Fruit fly (Drosophila melanogaster) whole organism, prepupa: ENCODE results near the gene SMSr.

ENCODE experiments used
- Blimp-1 ChIP-seq: fragments of 200-800 bp; sonication (Bioruptor generic); optimal IDR thresholded peaks from 3 replicates; lab custom pipeline; 2017; ENCODE audit warnings: missing biosample characterization, missing genetic modification characterization, mild to moderate bottlenecking, moderate library complexity, missing genetic modification reagents
- CG10631 ChIP-seq: fragments of 200-800 bp; sonication (Bioruptor generic); optimal IDR thresholded peaks from 2 replicates; lab custom pipeline; 2016; ENCODE audit warnings: missing biosample characterization, missing genetic modification characterization
- CG11294 ChIP-seq: fragments of 200-800 bp; sonication (Bioruptor generic); IDR thresholded peaks from 2 replicates; pipeline ENCODE4 v1.3.6; 2022; ENCODE audit warnings: missing biosample characterization, missing genetic modification characterization
- CG11762 ChIP-seq: fragments of 200-800 bp; sonication (Bioruptor generic); optimal IDR thresholded peaks from 3 replicates; lab custom pipeline; 2016; ENCODE audit warnings: missing biosample characterization, missing genetic modification characterization; ENCODE audit not compliant: insufficient read depth
- CG11902 ChIP-seq: fragments of 200-800 bp; sonication (Bioruptor generic); optimal IDR thresholded peaks from 3 replicates; lab custom pipeline; 2016; ENCODE audit warnings: missing biosample characterization, missing genetic modification characterization
- CG15336 ChIP-seq: fragments of 200-800 bp; sonication (Bioruptor generic); IDR thresholded peaks from 2 replicates; pipeline ENCODE4 v1.3.6; 2022; ENCODE audit warnings: missing biosample characterization, missing genetic modification characterization
- CG1621 ChIP-seq: fragments of 200-800 bp; sonication (Bioruptor generic); optimal IDR thresholded peaks from 3 replicates; lab custom pipeline; 2018; ENCODE audit warnings: missing biosample characterization, mild to moderate bottlenecking, missing genetic modification characterization
- CG16779 ChIP-seq: fragments of 200-800 bp; sonication (Bioruptor generic); optimal IDR thresholded peaks from 3 replicates; lab custom pipeline; 2017; ENCODE audit warnings: missing biosample characterization, mild to moderate bottlenecking, missing genetic modification characterization
- CG3032 ChIP-seq: fragments of 200-800 bp; optimal IDR thresholded peaks from 2 replicates; lab custom pipeline; 2019; ENCODE audit warnings: missing biosample characterization, mild to moderate bottlenecking, missing genetic modification characterization, moderate library complexity
- CG31627 ChIP-seq: fragments of 200-800 bp; sonication (Bioruptor generic); optimal IDR thresholded peaks from 3 replicates; lab custom pipeline; 2016; ENCODE audit warnings: missing biosample characterization, missing genetic modification characterization
- CG32006 ChIP-seq: fragments of 200-800 bp; sonication (Bioruptor generic); optimal IDR thresholded peaks from 3 replicates; lab custom pipeline; 2017; ENCODE audit warnings: missing biosample characterization, mild to moderate bottlenecking, missing genetic modification characterization
- CG3919 ChIP-seq: fragments of 200-800 bp; sonication (Bioruptor generic); optimal IDR thresholded peaks from 3 replicates; lab custom pipeline; 2016; ENCODE audit warnings: missing biosample characterization, missing genetic modification characterization
- CG4318 ChIP-seq: fragments of 200-800 bp; sonication (Bioruptor generic); optimal IDR thresholded peaks from 3 replicates; lab custom pipeline; 2017; ENCODE audit warnings: missing biosample characterization, mild to moderate bottlenecking, missing genetic modification characterization
- CG6163 ChIP-seq: fragments of 200-800 bp; sonication (Bioruptor generic); IDR thresholded peaks from 3 replicates; pipeline ENCODE4 v1.3.6; 2022; ENCODE audit warnings: missing biosample characterization, missing genetic modification characterization
- CG6276 ChIP-seq: fragments of 200-800 bp; sonication (Bioruptor generic); optimal IDR thresholded peaks from 2 replicates; lab custom pipeline; 2017; ENCODE audit warnings: missing biosample characterization, mild to moderate bottlenecking, missing genetic modification characterization
- CG6792 ChIP-seq: fragments of 200-800 bp; sonication (Bioruptor generic); optimal IDR thresholded peaks from 3 replicates; lab custom pipeline; 2016; ENCODE audit warnings: missing biosample characterization, missing genetic modification characterization
- CG6808 ChIP-seq: fragments of 200-800 bp; sonication (Bioruptor generic); optimal IDR thresholded peaks from 3 replicates; lab custom pipeline; 2017; ENCODE audit warnings: missing biosample characterization, missing genetic modification characterization, mild to moderate bottlenecking, moderate library complexity, missing genetic modification reagents
- CG6854 ChIP-seq: fragments of 200-800 bp; sonication (Bioruptor generic); optimal IDR thresholded peaks from 2 replicates; lab custom pipeline; 2017; ENCODE audit warnings: missing biosample characterization, mild to moderate bottlenecking, missing genetic modification characterization
- CG7368 ChIP-seq: fragments of 200-800 bp; sonication (Bioruptor generic); optimal IDR thresholded peaks from 3 replicates; lab custom pipeline; 2016; ENCODE audit warnings: missing biosample characterization, missing genetic modification characterization
- CG8119 ChIP-seq: fragments of 200-800 bp; sonication (Bioruptor generic); IDR thresholded peaks from 3 replicates; pipeline ENCODE4 v1.3.6; 2022; ENCODE audit warnings: missing biosample characterization, missing genetic modification characterization
- CG8319 ChIP-seq: fragments of 200-800 bp; sonication (Bioruptor generic); optimal IDR thresholded peaks from 3 replicates; lab custom pipeline; 2016; ENCODE audit warnings: missing biosample characterization, missing genetic modification characterization
- CG8632 ChIP-seq: fragments of 200-800 bp; sonication (Bioruptor generic); optimal IDR thresholded peaks from 3 replicates; lab custom pipeline; 2016; ENCODE audit warnings: missing biosample characterization, missing genetic modification characterization
- CG9139 ChIP-seq: fragments of 200-800 bp; sonication (Bioruptor generic); optimal IDR thresholded peaks from 3 replicates; lab custom pipeline; 2017; ENCODE audit warnings: missing biosample characterization, mild to moderate bottlenecking, missing genetic modification characterization
- Eip75B ChIP-seq: fragments of 200-800 bp; sonication (Bioruptor generic); optimal IDR thresholded peaks from 3 replicates; lab custom pipeline; 2016; ENCODE audit warnings: missing biosample characterization, missing genetic modification characterization
- Eip78C ChIP-seq: fragments of 200-800 bp; sonication (Bioruptor generic); peaks from one replicate; lab custom pipeline; 2016; ENCODE audit warnings: missing biosample characterization, missing genetic modification characterization
- Eip93F ChIP-seq: fragments of 200-800 bp; sonication (Bioruptor generic); optimal IDR thresholded peaks from 2 replicates; lab custom pipeline; 2016; ENCODE audit warnings: missing biosample characterization, mild to moderate bottlenecking, missing genetic modification characterization
- Ets21C ChIP-seq: fragments of 200-800 bp; sonication (Bioruptor generic); optimal IDR thresholded peaks from 3 replicates; lab custom pipeline; 2016; ENCODE audit warnings: missing biosample characterization, missing genetic modification characterization
- Ets96B ChIP-seq: fragments of 200-800 bp; optimal IDR thresholded peaks from 2 replicates; lab custom pipeline; 2019; ENCODE audit warnings: missing biosample characterization, mild to moderate bottlenecking, missing genetic modification characterization, moderate library complexity
- Hr38 ChIP-seq: sonication (Bioruptor generic); optimal IDR thresholded peaks from 2 replicates; lab custom pipeline; 2016; ENCODE audit warnings: missing biosample characterization, missing genetic modification characterization
- Hr39 ChIP-seq: fragments of 200-800 bp; sonication (Bioruptor generic); optimal IDR thresholded peaks from 2 replicates; lab custom pipeline; 2016; ENCODE audit warnings: missing biosample characterization, missing genetic modification characterization
- Hr4 ChIP-seq: fragments of 200-800 bp; sonication (Bioruptor generic); optimal IDR thresholded peaks from 3 replicates; lab custom pipeline; 2016; ENCODE audit warnings: missing biosample characterization, missing genetic modification characterization
- OdsH ChIP-seq: fragments of 200-800 bp; sonication (Bioruptor generic); optimal IDR thresholded peaks from 3 replicates; lab custom pipeline; 2016; ENCODE audit warnings: missing biosample characterization, missing genetic modification characterization
- Smox ChIP-seq: fragments of 200-800 bp; sonication (Bioruptor generic); optimal IDR thresholded peaks from 3 replicates; lab custom pipeline; 2016; ENCODE audit warnings: missing biosample characterization, missing genetic modification characterization
- Sox102F ChIP-seq: fragments of 200-800 bp; sonication (Bioruptor generic); optimal IDR thresholded peaks from 2 replicates; lab custom pipeline; 2016; ENCODE audit warnings: missing biosample characterization, mild to moderate bottlenecking, missing genetic modification characterization
- Sox14 ChIP-seq: fragments of 200-800 bp; sonication (Bioruptor generic); optimal IDR thresholded peaks from 3 replicates; lab custom pipeline; 2016; ENCODE audit warnings: missing biosample characterization, missing genetic modification characterization
- Sox15 ChIP-seq: fragments of 200-800 bp; sonication (Bioruptor generic); optimal IDR thresholded peaks from 3 replicates; lab custom pipeline; 2016; ENCODE audit warnings: missing biosample characterization, missing genetic modification characterization
- achi ChIP-seq: fragments of 200-800 bp; sonication (Bioruptor generic); optimal IDR thresholded peaks from 3 replicates; lab custom pipeline; 2016; ENCODE audit warnings: missing biosample characterization, missing genetic modification characterization
- acj6 ChIP-seq: fragments of 200-800 bp; sonication (Bioruptor generic); optimal IDR thresholded peaks from 3 replicates; lab custom pipeline; 2016; ENCODE audit warnings: missing biosample characterization, missing genetic modification characterization
- cyc ChIP-seq: fragments of 200-800 bp; sonication (Bioruptor generic); optimal IDR thresholded peaks from 3 replicates; lab custom pipeline; 2016; ENCODE audit warnings: missing biosample characterization, missing genetic modification characterization
- dsx ChIP-seq: fragments of 200-800 bp; optimal IDR thresholded peaks from 3 replicates; lab custom pipeline; 2019; ENCODE audit warnings: missing biosample characterization, mild to moderate bottlenecking, missing genetic modification characterization, moderate library complexity; ENCODE audit not compliant: poor library complexity, severe bottlenecking
- eg ChIP-seq: fragments of 200-800 bp; sonication (Bioruptor generic); IDR thresholded peaks from 3 replicates; pipeline ENCODE4 v1.3.6; 2022; ENCODE audit warnings: missing biosample characterization, missing genetic modification characterization
- esn ChIP-seq: fragments of 200-800 bp; sonication (Bioruptor generic); optimal IDR thresholded peaks from 2 replicates; lab custom pipeline; 2016; ENCODE audit warnings: missing biosample characterization, mild to moderate bottlenecking, missing genetic modification characterization, moderate library complexity
- fd59A ChIP-seq: fragments of 200-800 bp; sonication (Bioruptor generic); optimal IDR thresholded peaks from 2 replicates; lab custom pipeline; 2017; ENCODE audit warnings: missing biosample characterization, mild to moderate bottlenecking, missing genetic modification characterization, missing genetic modification reagents
- fd85E ChIP-seq: fragments of 200-800 bp; sonication (Bioruptor generic); optimal IDR thresholded peaks from 3 replicates; lab custom pipeline; 2016; ENCODE audit warnings: missing biosample characterization, missing genetic modification characterization
- fkh ChIP-seq: fragments of 200-800 bp; sonication (Bioruptor generic); optimal IDR thresholded peaks from 3 replicates; lab custom pipeline; 2017; ENCODE audit warnings: missing biosample characterization, mild to moderate bottlenecking, missing genetic modification characterization, moderate library complexity
- lz ChIP-seq: fragments of 200-800 bp; sonication (Bioruptor generic); optimal IDR thresholded peaks from 3 replicates; lab custom pipeline; 2016; ENCODE audit warnings: missing biosample characterization, missing genetic modification characterization
- net ChIP-seq: fragments of 200-800 bp; sonication (Bioruptor generic); optimal IDR thresholded peaks from 3 replicates; lab custom pipeline; 2016; ENCODE audit warnings: missing biosample characterization, missing genetic modification characterization
- pdm3 ChIP-seq: fragments of 200-800 bp; sonication (Bioruptor generic); optimal IDR thresholded peaks from 3 replicates; lab custom pipeline; 2016; ENCODE audit warnings: missing biosample characterization, missing genetic modification characterization
- spab ChIP-seq: fragments of 200-800 bp; sonication (Bioruptor generic); optimal IDR thresholded peaks from 2 replicates; lab custom pipeline; 2017; ENCODE audit warnings: missing biosample characterization, mild to moderate bottlenecking, missing genetic modification characterization, missing genetic modification reagents
- svp ChIP-seq: fragments of 200-800 bp; sonication (Bioruptor generic); peaks from one replicate; lab custom pipeline; 2016; ENCODE audit warnings: missing biosample characterization, missing genetic modification characterization
- topi ChIP-seq: fragments of 200-800 bp; sonication (Bioruptor generic); optimal IDR thresholded peaks from 3 replicates; lab custom pipeline; 2016; ENCODE audit warnings: missing biosample characterization, missing genetic modification characterization
- vri ChIP-seq: fragments of 200-800 bp; sonication (Bioruptor generic); optimal IDR thresholded peaks from 3 replicates; lab custom pipeline; 2016; ENCODE audit warnings: missing biosample characterization, mild to moderate bottlenecking, missing genetic modification characterization

The SMSr gene

dm6 chr3L:7381359-7381976 is at the start of gene SMSr, which contains the start of gene smid:
Gene SMSr (minus strand): TSS chr3L:7381474.
Gene smid (plus strand): TSS chr3L:7381614.
- TF ChIP-seq Smox (GFP tag; lab: Kevin White, UChicago), result no peak
- no peak for TF ChIP-seq CG16779 (tag; lab: Kevin White, UChicago)
- no peak for TF ChIP-seq CG8632 (GFP tag; lab: Kevin White, UChicago)
- no peak for TF ChIP-seq fkh
- TF ChIP-seq CG11902 (GFP tag; lab: Kevin White, UChicago), result peak; percentile 33
- TF ChIP-seq Hr38 (GFP tag; lab: Kevin White, UChicago), result no peak
- no peak for TF ChIP-seq CG6276 (GFP tag; lab: Kevin White, UChicago)
- TF ChIP-seq achi (GFP tag; lab: Kevin White, UChicago), result peak; percentile 44
- peak; percentile 63 for TF ChIP-seq esn (GFP tag; lab: Kevin White, UChicago)
- no peak for TF ChIP-seq Eip93F (GFP tag; lab: Kevin White, UChicago)
- TF ChIP-seq Eip75B (GFP tag; lab: Kevin White, UChicago), result peak; percentile 61
- no peak for TF ChIP-seq CG7368 (GFP tag; lab: Kevin White, UChicago)
- peak; percentile 47 for TF ChIP-seq CG4318
- TF ChIP-seq vri (GFP tag; lab: Kevin White, UChicago), result no peak
- peak; percentile 50 for TF ChIP-seq Sox102F (GFP tag; lab: Kevin White, UChicago)
- no peak for TF ChIP-seq CG11294 (GFP tag; lab: Robert Waterston, UW)
- peak; percentile 71 for TF ChIP-seq Hr4
- no peak for TF ChIP-seq CG8119 (GFP tag; lab: Robert Waterston, UW)
- TF ChIP-seq CG1621, result peak; percentile 31
- TF ChIP-seq CG31627 (GFP tag; lab: Kevin White, UChicago), result peak; percentile 70
- TF ChIP-seq CG3032 (tag; lab: Kevin White, UChicago), result peak; percentile 56
- peak; percentile 57 for TF ChIP-seq Ets21C (GFP tag; lab: Kevin White, UChicago)
- TF ChIP-seq CG9139 (GFP tag; lab: Kevin White, UChicago), result no peak
- TF ChIP-seq Hr39 (GFP tag; lab: Kevin White, UChicago), result peak; percentile 66
- TF ChIP-seq dsx (GFP tag; lab: Kevin White, UChicago), result peak; percentile 27
- TF ChIP-seq Blimp-1 (GFP tag; lab: Kevin White, UChicago), result no peak
- TF ChIP-seq topi (GFP tag; lab: Kevin White, UChicago), result peak; percentile 65
- peak; percentile 86 for TF ChIP-seq svp (GFP tag; lab: Kevin White, UChicago)
- TF ChIP-seq spab (GFP tag; lab: Kevin White, UChicago), result no peak
- TF ChIP-seq CG10631 (GFP tag; lab: Kevin White, UChicago), result peak; percentile 55
- peak; percentile 19 for TF ChIP-seq net (GFP tag; lab: Kevin White, UChicago)
- TF ChIP-seq lz (GFP tag; lab: Kevin White, UChicago), result peak; percentile 71
- peak; percentile 5 for TF ChIP-seq CG6808 (GFP tag; lab: Kevin White, UChicago)
- TF ChIP-seq eg, result no peak
- peak; percentile 53 for TF ChIP-seq Ets96B (tag; lab: Kevin White, UChicago)
- TF ChIP-seq fd59A (GFP tag; lab: Kevin White, UChicago), result no peak
- TF ChIP-seq Sox14 (GFP tag; lab: Kevin White, UChicago), result peak; percentile 77
- peak; percentile 70 for TF ChIP-seq pdm3
- TF ChIP-seq CG11762 (GFP tag; lab: Kevin White, UChicago), result no peak
- peak; percentile 71 for TF ChIP-seq acj6
- peak; percentile 32; the same call in 1 of the 2 replicates for TF ChIP-seq CG15336
- TF ChIP-seq OdsH (GFP tag; lab: Kevin White, UChicago), result peak; percentile 70
- peak; percentile 79 for TF ChIP-seq Eip78C
- TF ChIP-seq CG6163 (GFP tag; lab: Robert Waterston, UW), result peak; percentile 41; the same call in 1 of the 3 replicates
- peak; percentile 56 for TF ChIP-seq CG6792 (GFP tag; lab: Kevin White, UChicago)
- no peak for TF ChIP-seq fd85E (GFP tag; lab: Kevin White, UChicago)
- peak; percentile 64 for TF ChIP-seq cyc (GFP tag; lab: Kevin White, UChicago)
- TF ChIP-seq CG3919, result peak; percentile 58
- TF ChIP-seq Sox15 (GFP tag; lab: Kevin White, UChicago), result peak; percentile 53
- TF ChIP-seq CG8319 (GFP tag; lab: Kevin White, UChicago), result peak; percentile 7
- no peak for TF ChIP-seq CG32006 (GFP tag; lab: Kevin White, UChicago)
- TF ChIP-seq CG6854 (GFP tag; lab: Kevin White, UChicago), result peak; percentile 44
